Fruit fly (Drosophila melanogaster): ENCODE measurements around the gene CG15747.

- no peak for TF ChIP-seq CG31365 (tag; optimal IDR thresholded peaks at IDR 0.05)
- no peak for TF ChIP-seq toy (GFP tag; IDR thresholded peaks at IDR 0.05)
- peak; percentile 88 for TF ChIP-seq row (GFP tag; IDR thresholded peaks at IDR 0.05)
- TF ChIP-seq CG7928 (GFP tag; optimal IDR thresholded peaks at IDR 0.05), result no peak
- TF ChIP-seq ken (GFP tag; IDR thresholded peaks at IDR 0.05), result no peak
- TF ChIP-seq CG11398 (GFP tag; optimal IDR thresholded peaks at IDR 0.05), result no peak
- peak; percentile 43 for TF ChIP-seq sug (tag; optimal IDR thresholded peaks at IDR 0.05)
- TF ChIP-seq HLHmδ (GFP tag; optimal IDR thresholded peaks at IDR 0.05), result no peak
Observed at dm6 chrX:13319376-13319883, 18.7 kb upstream of the CG15747 start.
